Worm (Caenorhabditis elegans): Measurements from ENCODE around the gene Y7A5A.24.
A peak's percentile ranks its signal among the peaks of the same experiment; 100 is the strongest.

ce11 chrX:15772674-15773073 is 9.3 kb downstream of the Y7A5A.24 start, which contains the start of gene Y7A5A.2:
- TF ChIP-seq pha-4 (tag; optimal IDR thresholded peaks at IDR 0.05): no peak
- TF ChIP-seq blmp-1 (tag; optimal IDR thresholded peaks at IDR 0.05): peak; percentile 40
